Fruit fly (Drosophila melanogaster): ENCODE data around the gene Ir85a.
A peak's percentile ranks its signal among the peaks of the same experiment; 100 is the strongest.

The Ir85a gene

DNA sequence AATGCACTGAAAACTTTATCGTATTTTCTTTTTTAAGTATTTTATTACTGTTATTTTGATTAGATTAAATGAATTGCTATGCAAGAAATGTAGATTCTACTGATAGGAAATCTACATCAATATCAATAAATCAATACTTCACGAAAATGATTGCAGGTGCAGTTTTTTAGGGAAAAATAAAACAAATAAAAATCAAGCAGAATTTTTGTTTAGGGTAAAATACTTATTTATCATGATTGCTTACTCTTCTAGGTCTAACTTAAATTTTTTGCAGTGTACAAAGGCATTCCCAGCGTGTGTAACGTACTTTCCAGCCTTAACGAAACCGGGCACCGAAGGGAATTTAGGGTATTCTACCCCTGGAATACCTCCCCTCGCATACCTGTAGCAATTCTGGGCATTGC is 14.0 kb downstream of the Ir85a start (continued):
- TF ChIP-seq CG32767 (GFP tag; IDR thresholded peaks at IDR 0.05) = 0 out of 2 replicates have a peak, but pooled peaks have one; percentile 34
- peak; percentile 98 for TF ChIP-seq D19A (tag; optimal IDR thresholded peaks at IDR 0.05)
- peak; percentile 56 for TF ChIP-seq Asciz (GFP tag; optimal IDR thresholded peaks at IDR 0.05)
- 0 out of 2 replicates have a peak, but pooled peaks have one; percentile 51 for TF ChIP-seq sens-2 (GFP tag; IDR thresholded peaks at IDR 0.05)
- peak; percentile 34 for TF ChIP-seq CG15269 (tag; optimal IDR thresholded peaks at IDR 0.05)
- TF ChIP-seq zf30C (GFP tag; optimal IDR thresholded peaks at IDR 0.05) = peak; percentile 100
- peak; percentile 83 for TF ChIP-seq nerfin-1 (tag; optimal IDR thresholded peaks at IDR 0.05)
- TF ChIP-seq lab (GFP tag; optimal IDR thresholded peaks at IDR 0.05) = peak; percentile 54
- TF ChIP-seq CTCF (GFP tag; optimal IDR thresholded peaks at IDR 0.05) = no peak
- peak; percentile 6 to 26 for TF ChIP-seq crp (GFP tag; optimal IDR thresholded peaks at IDR 0.05)
- peak; percentile 77 for TF ChIP-seq Med (GFP tag)
- TF ChIP-seq vfl (GFP tag; optimal IDR thresholded peaks at IDR 0.05) = peak; percentile 60
- TF ChIP-seq HmgZ (tag; optimal IDR thresholded peaks at IDR 0.05) = no peak
- TF ChIP-seq abd-A (tag; optimal IDR thresholded peaks at IDR 0.05) = no peak
- no peak for TF ChIP-seq CG3995 (GFP tag; optimal IDR thresholded peaks at IDR 0.05)
- TF ChIP-seq ato (GFP tag; IDR thresholded peaks at IDR 0.05; ENCODE audit: partially characterized antibody) = no peak
- TF ChIP-seq CG31365 (tag; optimal IDR thresholded peaks at IDR 0.05) = no peak
- TF ChIP-seq CG7745 (tag; optimal IDR thresholded peaks at IDR 0.05) = peak; percentile 66
- TF ChIP-seq pb (GFP tag; optimal IDR thresholded peaks at IDR 0.05) = no peak
- no peak for TF ChIP-seq toy (GFP tag; IDR thresholded peaks at IDR 0.05)
- peak; percentile 41 for TF ChIP-seq tap (tag; optimal IDR thresholded peaks at IDR 0.05)
- 0 out of 2 replicates have a peak, but pooled peaks have one; percentile 6 for TF ChIP-seq ranshi (GFP tag; IDR thresholded peaks at IDR 0.05)
- TF ChIP-seq Ets97D (GFP tag; optimal IDR thresholded peaks at IDR 0.05) = no peak
- TF ChIP-seq NC2β (GFP tag; optimal IDR thresholded peaks at IDR 0.05) = peak; percentile 68
- 0 out of 2 replicates have a peak, but pooled peaks have one; percentile 8 for TF ChIP-seq Rfx (GFP tag; IDR thresholded peaks at IDR 0.05)
- TF ChIP-seq hb (GFP tag; IDR thresholded peaks at IDR 0.05; ENCODE audit: partially characterized antibody) = no peak
- TF ChIP-seq CG17328 (GFP tag; IDR thresholded peaks at IDR 0.05) = peak; percentile 61
- TF ChIP-seq Taf1 (GFP tag; IDR thresholded peaks at IDR 0.05) = no peak
- TF ChIP-seq sima (GFP tag; optimal IDR thresholded peaks at IDR 0.05) = no peak
- peak; percentile 63 for TF ChIP-seq CG18476 (GFP tag; optimal IDR thresholded peaks at IDR 0.05)
- TF ChIP-seq CG10209 (GFP tag; optimal IDR thresholded peaks at IDR 0.05) = peak; percentile 68
- TF ChIP-seq CG12659 (GFP tag; optimal IDR thresholded peaks at IDR 0.05) = peak; percentile 32
- TF ChIP-seq Nf-YB (GFP tag; optimal IDR thresholded peaks at IDR 0.05) = peak; percentile 72
- peak; percentile 34 for TF ChIP-seq Atf6 (GFP tag; IDR thresholded peaks at IDR 0.05)
- peak; percentile 28; the same call in 1 of the 2 replicates for TF ChIP-seq HLH3B (GFP tag; IDR thresholded peaks at IDR 0.05)
- no peak for TF ChIP-seq yki (optimal IDR thresholded peaks at IDR 0.05)
- TF ChIP-seq btn (GFP tag; optimal IDR thresholded peaks at IDR 0.05) = peak; percentile 8
- no peak for TF ChIP-seq CG11247 (GFP tag; IDR thresholded peaks at IDR 0.05)
- TF ChIP-seq usp (GFP tag; optimal IDR thresholded peaks at IDR 0.05) = no peak
- TF ChIP-seq CG2889 (GFP tag; IDR thresholded peaks at IDR 0.05) = no peak
- 0 out of 3 replicates have a peak, but pooled peaks have one; percentile 23 for TF ChIP-seq CG11093 (GFP tag; IDR thresholded peaks at IDR 0.05)
- TF ChIP-seq ap (GFP tag; IDR thresholded peaks at IDR 0.05) = no peak
- TF ChIP-seq klu (GFP tag; IDR thresholded peaks at IDR 0.05) = no peak
- TF ChIP-seq CG13123 (GFP tag; optimal IDR thresholded peaks at IDR 0.05) = peak; percentile 19
- TF ChIP-seq ewg (GFP tag; optimal IDR thresholded peaks at IDR 0.05) = peak; percentile 39
- TF ChIP-seq CG7357 (GFP tag; IDR thresholded peaks at IDR 0.05) = peak; percentile 57; the same call in 1 of the 3 replicates
- TF ChIP-seq grn (GFP tag; optimal IDR thresholded peaks at IDR 0.05) = peak; percentile 73
- TF ChIP-seq Scr (GFP tag; IDR thresholded peaks at IDR 0.05; ENCODE audit: partially characterized antibody) = no peak
- peak; percentile 74 for TF ChIP-seq az2 (GFP tag; optimal IDR thresholded peaks at IDR 0.05)
- peak; percentile 2 for TF ChIP-seq Myb (GFP tag; optimal IDR thresholded peaks at IDR 0.05)
- TF ChIP-seq danr (GFP tag; IDR thresholded peaks at IDR 0.05) = no peak
- peak; percentile 5 for TF ChIP-seq Bdp1 (GFP tag; optimal IDR thresholded peaks at IDR 0.05)

Measured in whole organism, embryonic.